Fruit fly (Drosophila melanogaster) whole organism, embryonic: ENCODE data around the gene CG6700.

Experiments
- Asciz ChIP-seq: fragments of 200-800 bp; sonication (Bioruptor generic); optimal IDR thresholded peaks from 2 replicates; lab custom pipeline; 2017; ENCODE audit warnings: missing biosample characterization, mild to moderate bottlenecking, missing genetic modification characterization, missing genetic modification reagents
- B-H2 ChIP-seq: fragments of 200-800 bp; sonication (Bioruptor generic); optimal IDR thresholded peaks from 2 replicates; lab custom pipeline; 2018; ENCODE audit warnings: missing biosample characterization, mild to moderate bottlenecking, missing genetic modification characterization
- CG10267 ChIP-seq: fragments of 200-800 bp; sonication (Bioruptor generic); optimal IDR thresholded peaks from 2 replicates; lab custom pipeline; 2018; ENCODE audit warnings: missing biosample characterization, mild to moderate bottlenecking, missing genetic modification characterization, moderate library complexity
- CG10979 ChIP-seq: fragments of 200-800 bp; sonication (Bioruptor generic); optimal IDR thresholded peaks from 2 replicates; lab custom pipeline; 2018; ENCODE audit warnings: missing biosample characterization, mild to moderate bottlenecking, missing genetic modification characterization, moderate library complexity
- CG12104 ChIP-seq: fragments of 200-800 bp; sonication (Bioruptor generic); optimal IDR thresholded peaks from 3 replicates; lab custom pipeline; 2016; ENCODE audit warnings: missing biosample characterization, missing genetic modification characterization
- CG12659 ChIP-seq: fragments of 200-800 bp; sonication (Bioruptor generic); optimal IDR thresholded peaks from 3 replicates; lab custom pipeline; 2017; ENCODE audit warnings: mild to moderate bottlenecking, missing biosample characterization, missing genetic modification reagents, missing genetic modification characterization
- CG15073 ChIP-seq: fragments of 200-800 bp; sonication (Bioruptor generic); optimal IDR thresholded peaks from 2 replicates; lab custom pipeline; 2016; ENCODE audit warnings: missing biosample characterization, missing genetic modification characterization
- CG15514 ChIP-seq: fragments of 200-800 bp; sonication (Bioruptor generic); optimal IDR thresholded peaks from 3 replicates; lab custom pipeline; 2017; ENCODE audit warnings: missing biosample characterization, missing genetic modification characterization, mild to moderate bottlenecking, moderate library complexity, missing genetic modification reagents
- CG17328 ChIP-seq: fragments of 200-800 bp; sonication (Bioruptor generic); IDR thresholded peaks from 2 replicates; pipeline ENCODE4 v1.3.6; 2022; ENCODE audit warnings: missing biosample characterization, missing genetic modification characterization
- CG17568 ChIP-seq: fragments of 200-800 bp; sonication (Bioruptor generic); optimal IDR thresholded peaks from 2 replicates; lab custom pipeline; 2018; ENCODE audit warnings: missing biosample characterization, mild to moderate bottlenecking, missing genetic modification characterization, moderate library complexity
- CG17802 ChIP-seq: fragments of 200-800 bp; sonication (Bioruptor generic); optimal IDR thresholded peaks from 2 replicates; lab custom pipeline; 2018; ENCODE audit warnings: missing biosample characterization, mild to moderate bottlenecking, missing genetic modification characterization, moderate library complexity
- CG18011 ChIP-seq: fragments of 200-800 bp; sonication (Bioruptor generic); optimal IDR thresholded peaks from 2 replicates; lab custom pipeline; 2017; ENCODE audit warnings: missing biosample characterization, missing genetic modification characterization, mild to moderate bottlenecking, moderate library complexity, missing genotype
- CG18262 ChIP-seq: fragments of 200-800 bp; optimal IDR thresholded peaks from 3 replicates; lab custom pipeline; 2019; ENCODE audit warnings: missing biosample characterization, mild to moderate bottlenecking, missing genetic modification characterization, moderate library complexity
- CG18619 ChIP-seq: fragments of 200-800 bp; sonication (Bioruptor generic); optimal IDR thresholded peaks from 3 replicates; lab custom pipeline; 2017; ENCODE audit warnings: missing biosample characterization, mild to moderate bottlenecking, missing genetic modification characterization
- CG2129 ChIP-seq: fragments of 200-800 bp; sonication (Bioruptor generic); IDR thresholded peaks from 2 replicates; pipeline ENCODE4 v1.3.6; 2022; ENCODE audit warnings: missing biosample characterization, missing genetic modification characterization; ENCODE audit not compliant: partially characterized antibody
- CG2712 ChIP-seq: fragments of 200-800 bp; optimal IDR thresholded peaks from 3 replicates; lab custom pipeline; 2019; ENCODE audit warnings: missing biosample characterization, mild to moderate bottlenecking, missing genetic modification characterization, moderate library complexity
- CG30403 ChIP-seq: fragments of 200-800 bp; sonication (Bioruptor generic); optimal IDR thresholded peaks from 3 replicates; lab custom pipeline; 2016; ENCODE audit warnings: missing biosample characterization, missing genetic modification characterization
- CG32532 ChIP-seq: fragments of 200-800 bp; sonication (Bioruptor generic); IDR thresholded peaks from 2 replicates; pipeline ENCODE4 v1.3.6; 2022; ENCODE audit warnings: missing biosample characterization, missing genetic modification characterization
- CG34422 ChIP-seq: fragments of 200-800 bp; sonication (Bioruptor generic); IDR thresholded peaks from 3 replicates; pipeline ENCODE4 v1.3.6; 2022; ENCODE audit warnings: missing biosample characterization, missing genetic modification characterization
- CG4424 ChIP-seq: fragments of 200-800 bp; sonication (Bioruptor generic); optimal IDR thresholded peaks from 3 replicates; lab custom pipeline; 2016; ENCODE audit warnings: missing biosample characterization, missing genetic modification characterization
- CG8089 ChIP-seq: fragments of 200-800 bp; sonication (Bioruptor generic); optimal IDR thresholded peaks from 3 replicates; lab custom pipeline; 2016; ENCODE audit warnings: missing biosample characterization, missing genetic modification characterization
- D ChIP-seq, 2 experiments: fragments of 200-800 bp in 1 of 2; fragments of >200 bp in 1 of 2; sonication (Bioruptor generic) in 1 of 2; optimal IDR thresholded peaks; 2 replicates in 1 of 2; 3 replicates in 1 of 2; lab custom pipeline; 2017; ENCODE audit warnings: mild to moderate bottlenecking in 1 of 2, missing biosample characterization in 1 of 2, missing genetic modification characterization in 1 of 2, missing genetic modification reagents in 1 of 2
- Dek ChIP-seq: fragments of 200-800 bp; sonication (Bioruptor generic); optimal IDR thresholded peaks from 3 replicates; lab custom pipeline; 2019; ENCODE audit warnings: missing biosample characterization, mild to moderate bottlenecking, missing genetic modification characterization, moderate library complexity
- Drgx ChIP-seq: fragments of 200-800 bp; sonication (Bioruptor generic); IDR thresholded peaks from 2 replicates; pipeline ENCODE4 v1.3.6; 2022; ENCODE audit warnings: missing biosample characterization, missing genetic modification characterization
- Ets65A ChIP-seq: fragments of 200-800 bp; sonication (Bioruptor generic); peaks from one replicate; lab custom pipeline; 2016; ENCODE audit warnings: missing biosample characterization, missing genetic modification characterization
- H15 ChIP-seq: fragments of 200-800 bp; sonication (Bioruptor generic); IDR thresholded peaks from 3 replicates; pipeline ENCODE4 v1.3.6; 2022; ENCODE audit warnings: missing biosample characterization, missing genetic modification characterization
- Med ChIP-seq: fragments of 200-800 bp; sonication (Bioruptor generic); peaks from one replicate; lab custom pipeline; 2016; ENCODE audit warnings: missing biosample characterization, missing genetic modification characterization, mild to moderate bottlenecking, inconsistent platforms, moderate library complexity
- Oli ChIP-seq: fragments of 200-800 bp; sonication (Bioruptor generic); optimal IDR thresholded peaks from 2 replicates; lab custom pipeline; 2018; ENCODE audit warnings: missing biosample characterization, mild to moderate bottlenecking, missing genetic modification characterization, moderate library complexity
- PHDP ChIP-seq: fragments of 200-800 bp; sonication (Bioruptor generic); optimal IDR thresholded peaks from 3 replicates; lab custom pipeline; 2018; ENCODE audit warnings: missing biosample characterization, mild to moderate bottlenecking, missing genetic modification characterization, moderate library complexity
- Ptx1 ChIP-seq: fragments of 200-800 bp; sonication (Bioruptor generic); IDR thresholded peaks from 2 replicates; pipeline ENCODE4 v1.3.6; 2022; ENCODE audit warnings: missing biosample characterization, missing genetic modification characterization
- Sin3A ChIP-seq: fragments of >200 bp; optimal IDR thresholded peaks from 2 replicates; lab custom pipeline; 2018
- Xrp1 ChIP-seq: fragments of 200-800 bp; sonication (Bioruptor generic); IDR thresholded peaks from 2 replicates; pipeline ENCODE4 v1.3.6; 2022; ENCODE audit warnings: missing biosample characterization, missing genetic modification characterization
- ap ChIP-seq: fragments of 200-800 bp; sonication (Bioruptor generic); IDR thresholded peaks from 2 replicates; pipeline ENCODE4 v1.3.6; 2022; ENCODE audit warnings: missing biosample characterization, missing genetic modification characterization
- az2 ChIP-seq: fragments of 200-800 bp; sonication (Bioruptor generic); optimal IDR thresholded peaks from 3 replicates; lab custom pipeline; 2016; ENCODE audit warnings: missing biosample characterization, missing genetic modification characterization
- ci ChIP-seq: fragments of 200-800 bp; sonication (Bioruptor generic); IDR thresholded peaks from 3 replicates; pipeline ENCODE4 v1.3.6; 2022; ENCODE audit warnings: missing biosample characterization, missing genetic modification characterization
- gro ChIP-seq: fragments of 200-800 bp; sonication (Bioruptor generic); optimal IDR thresholded peaks from 2 replicates; lab custom pipeline; 2016; ENCODE audit warnings: missing biosample characterization, missing genetic modification characterization
- gsb ChIP-seq: fragments of 200-800 bp; sonication (Bioruptor generic); IDR thresholded peaks from 2 replicates; pipeline ENCODE4 v1.3.6; 2022; ENCODE audit warnings: missing biosample characterization, missing genetic modification characterization
- lilli ChIP-seq: fragments of 200-800 bp; sonication (Bioruptor generic); optimal IDR thresholded peaks from 3 replicates; lab custom pipeline; 2016; ENCODE audit warnings: missing biosample characterization, missing genetic modification characterization
- lmd ChIP-seq: fragments of 200-800 bp; sonication (Bioruptor generic); IDR thresholded peaks from 2 replicates; pipeline ENCODE4 v1.3.6; 2022; ENCODE audit warnings: missing biosample characterization, missing genetic modification characterization
- pan ChIP-seq, 4 experiments: fragments of >200 bp in 3 of 4; fragments of 200-800 bp in 1 of 4; sonication (Bioruptor generic) in 1 of 4; optimal IDR thresholded peaks in 3 of 4; IDR thresholded peaks in 1 of 4; 2 replicates each; pipeline versions ENCODE4 v1.3.6 to Lab custom; 2017 to 2022; ENCODE audit warnings: missing biosample characterization in 2 of 4, missing genetic modification characterization in 2 of 4, mixed read lengths in 1 of 4
- pita ChIP-seq: fragments of 200-800 bp; sonication (Bioruptor generic); optimal IDR thresholded peaks from 2 replicates; lab custom pipeline; 2017; ENCODE audit warnings: missing biosample characterization, mild to moderate bottlenecking, missing genetic modification characterization
- salm ChIP-seq: fragments of 200-800 bp; sonication (Bioruptor generic); optimal IDR thresholded peaks from 2 replicates; lab custom pipeline; 2018; ENCODE audit warnings: missing biosample characterization, mild to moderate bottlenecking, missing genetic modification characterization
- so ChIP-seq: fragments of 200-800 bp; sonication (Bioruptor generic); IDR thresholded peaks from 3 replicates; pipeline ENCODE4 v1.3.6; 2022; ENCODE audit warnings: missing biosample characterization, missing genetic modification characterization
- stc ChIP-seq: fragments of 200-800 bp; sonication (Bioruptor generic); IDR thresholded peaks from 2 replicates; pipeline ENCODE4 v1.3.6; 2022; ENCODE audit warnings: missing biosample characterization, missing genetic modification characterization
- tin ChIP-seq: fragments of 200-800 bp; sonication (Bioruptor generic); optimal IDR thresholded peaks from 3 replicates; lab custom pipeline; 2016; ENCODE audit warnings: missing biosample characterization, missing genetic modification characterization

The CG6700 gene

DNA sequence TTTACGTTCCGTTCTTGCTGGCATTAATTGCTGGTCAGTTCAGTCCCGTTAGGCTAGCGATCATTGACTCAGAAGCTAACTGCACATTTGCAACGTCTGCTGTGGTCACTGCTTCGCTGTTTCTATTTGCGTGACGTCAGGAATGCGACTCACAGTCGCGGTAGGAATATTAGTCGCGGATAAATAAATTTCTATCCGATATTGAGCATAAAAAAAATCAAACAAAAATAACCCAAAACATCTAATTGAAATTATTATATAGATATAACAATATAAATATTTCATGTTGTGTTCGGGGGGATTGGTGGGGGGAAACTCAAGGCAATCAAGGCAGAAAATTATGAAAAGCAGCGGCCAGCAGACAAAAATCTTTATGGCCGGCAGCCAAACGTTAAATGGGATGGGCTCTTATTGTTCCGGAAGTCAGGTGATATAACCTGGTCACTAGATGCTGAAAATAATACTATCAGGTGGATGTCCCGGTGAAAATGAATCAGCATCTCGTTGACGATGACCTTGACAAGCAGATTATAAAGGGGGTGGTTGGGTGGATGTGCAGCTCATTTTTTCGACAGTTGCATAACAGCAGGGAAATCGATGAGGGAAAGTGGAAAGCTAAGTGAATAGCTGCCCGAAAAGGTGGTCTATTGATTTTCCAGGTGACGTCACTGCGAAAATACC, 7.3 kb upstream of the CG6700 start, which contains the start of gene SmydA-3 (continued):
- TF ChIP-seq Sin3A (lab: Kevin White, UChicago): no peak
- peak; percentile 14 for TF ChIP-seq CG15514
- peak; percentile 43; the same call in 1 of the 2 replicates for TF ChIP-seq CG17328 (GFP tag; lab: Robert Waterston, UW)
- TF ChIP-seq CG18619 (GFP tag; lab: Kevin White, UChicago): peak; percentile 5
- TF ChIP-seq CG2129 (GFP tag; lab: Robert Waterston, UW): no peak
- peak; percentile 47; the same call in 1 of the 3 replicates for TF ChIP-seq ci (GFP tag; lab: Robert Waterston, UW)
- TF ChIP-seq B-H2 (GFP tag; lab: Kevin White, UChicago): no peak
- TF ChIP-seq CG17802 (tag; lab: Kevin White, UChicago): no peak
- peak; percentile 44; the same call in 1 of the 2 replicates for TF ChIP-seq stc (GFP tag; lab: Robert Waterston, UW)
- TF ChIP-seq CG10267 (tag; lab: Kevin White, UChicago): peak; percentile 7
- TF ChIP-seq CG34422 (GFP tag; lab: Robert Waterston, UW): 0 out of 3 replicates have a peak, but pooled peaks have one; percentile 8
- TF ChIP-seq CG12659 (GFP tag; lab: Kevin White, UChicago): peak; percentile 32
- 0 out of 2 replicates have a peak, but pooled peaks have one; percentile 27 for TF ChIP-seq ap
- TF ChIP-seq CG17568: no peak
- TF ChIP-seq H15 (GFP tag; lab: Robert Waterston, UW): no peak
- peak; percentile 18 for TF ChIP-seq CG18011
- peak; percentile 79 for TF ChIP-seq Drgx (GFP tag; lab: Robert Waterston, UW)
- no peak for TF ChIP-seq gro (GFP tag; lab: Kevin White, UChicago)
- peak; percentile 28 for TF ChIP-seq PHDP (tag; lab: Kevin White, UChicago)
- TF ChIP-seq CG15073 (GFP tag; lab: Kevin White, UChicago): peak; percentile 89
- TF ChIP-seq Xrp1 (GFP tag; lab: Robert Waterston, UW): peak; percentile 33; the same call in 1 of the 2 replicates
- no peak for TF ChIP-seq CG8089
- peak; percentile 33 for TF ChIP-seq CG2712 (tag; lab: Kevin White, UChicago)
- no peak for TF ChIP-seq salm (tag; lab: Kevin White, UChicago)
- peak; percentile 5 for TF ChIP-seq CG12104 (GFP tag; lab: Kevin White, UChicago)
- no peak for TF ChIP-seq pan (optimal IDR thresholded peaks at IDR 0.05; lab: Kevin White, UChicago)
- peak in 1 of 2 experiments; percentile 38 for TF ChIP-seq pan (GFP tag; optimal IDR thresholded peaks at IDR 0.05 in 1 of 2, IDR thresholded peaks at IDR 0.05 in 1 of 2)
- TF ChIP-seq Asciz (GFP tag; lab: Kevin White, UChicago): peak; percentile 5
- peak; percentile 18 for TF ChIP-seq Oli
- no peak for TF ChIP-seq gsb (GFP tag; lab: Robert Waterston, UW)
- peak; percentile 35 for TF ChIP-seq CG4424
- peak; percentile 8 for TF ChIP-seq CG30403 (GFP tag; lab: Kevin White, UChicago)
- peak; percentile 82 for TF ChIP-seq Ets65A
- peak; percentile 47; the same call in 1 of the 3 replicates for TF ChIP-seq so
- peak; percentile 62 for TF ChIP-seq Med
- peak; percentile 20 for TF ChIP-seq az2
- TF ChIP-seq Dek (tag; lab: Kevin White, UChicago): no peak
- TF ChIP-seq lilli (GFP tag; lab: Kevin White, UChicago): peak; percentile 8
- no peak for TF ChIP-seq pita (GFP tag; lab: Kevin White, UChicago)
- peak; percentile 23 for TF ChIP-seq CG10979
- peak; percentile 34 for TF ChIP-seq CG18262 (tag; lab: Kevin White, UChicago)
- no peak for TF ChIP-seq D (optimal IDR thresholded peaks at IDR 0.05; lab: Kevin White, UChicago)
- peak; percentile 25 for TF ChIP-seq D (GFP tag; optimal IDR thresholded peaks at IDR 0.05; lab: Kevin White, UChicago)
- peak; percentile 45; the same call in 1 of the 2 replicates for TF ChIP-seq CG32532 (GFP tag; lab: Robert Waterston, UW)
- TF ChIP-seq Ptx1 (GFP tag; lab: Robert Waterston, UW): peak; percentile 20; the same call in 1 of the 2 replicates
- TF ChIP-seq lmd (GFP tag; lab: Robert Waterston, UW): 0 out of 2 replicates have a peak, but pooled peaks have one; percentile 27
- TF ChIP-seq tin (GFP tag; lab: Kevin White, UChicago): no peak
